Worm (Caenorhabditis elegans) whole organism, early embryonic: Measurements from ENCODE around the gene F55G7.1.

Experiments used
- B0310.2 ChIP-seq: sonication (generic microtip); optimal IDR thresholded peaks from 2 replicates; lab custom pipeline; 2016; ENCODE audit warnings: mild to moderate bottlenecking, missing genetic modification characterization, missing compliant biosample characterization
- F13C5.2 ChIP-seq: sonication (generic microtip); optimal IDR thresholded peaks from 2 replicates; lab custom pipeline; 2017; ENCODE audit warnings: mild to moderate bottlenecking, missing genetic modification characterization, inconsistent platforms, missing compliant biosample characterization
- ama-1 ChIP-seq: fragments of 150-350 bp; optimal IDR thresholded peaks from 2 replicates; lab custom pipeline; 2014
- ceh-13 ChIP-seq: fragments of 200-800 bp; sonication (Bioruptor generic); optimal IDR thresholded peaks from 2 replicates; lab custom pipeline; 2018; ENCODE audit warnings: mild to moderate bottlenecking, missing genetic modification characterization, missing compliant biosample characterization
- ceh-36 ChIP-seq: sonication (generic microtip); optimal IDR thresholded peaks from 2 replicates; lab custom pipeline; 2016; ENCODE audit warnings: missing genetic modification characterization, inconsistent platforms, missing compliant biosample characterization
- ets-7 ChIP-seq: sonication (generic microtip); optimal IDR thresholded peaks from 2 replicates; lab custom pipeline; 2016; ENCODE audit warnings: missing genotype, missing genetic modification characterization, missing compliant biosample characterization
- hmbx-1 ChIP-seq: sonication (generic microtip); optimal IDR thresholded peaks from 2 replicates; lab custom pipeline; 2016; ENCODE audit warnings: mild to moderate bottlenecking, missing genetic modification characterization, missing compliant biosample characterization
- hnd-1 ChIP-seq: sonication (generic microtip); optimal IDR thresholded peaks from 2 replicates; lab custom pipeline; 2016; ENCODE audit warnings: missing genetic modification characterization, missing compliant biosample characterization
- pes-1 ChIP-seq: fragments of 200-800 bp; sonication (Bioruptor generic); IDR thresholded peaks from 2 replicates; pipeline ENCODE4 v1.3.6; 2022; ENCODE audit warnings: missing genetic modification reagents, missing genetic modification characterization, missing compliant biosample characterization
- scrt-1 ChIP-seq: fragments of 200-800 bp; sonication (Bioruptor generic); IDR thresholded peaks from 2 replicates; pipeline ENCODE4 v1.3.6; 2022; ENCODE audit warnings: missing genetic modification characterization, missing compliant biosample characterization
- sea-1 ChIP-seq: fragments of 200-800 bp; sonication (Bioruptor generic); conservative IDR thresholded peaks from 2 replicates; pipeline ENCODE4 v1.3.6; 2022; ENCODE audit warnings: missing genetic modification characterization, missing compliant biosample characterization
- tbx-11 ChIP-seq: fragments of 200-800 bp; sonication (Bioruptor generic); IDR thresholded peaks from 2 replicates; pipeline ENCODE4 v1.3.6; 2022; ENCODE audit warnings: missing genetic modification characterization, missing compliant biosample characterization
- tra-4 ChIP-seq: sonication (generic microtip); optimal IDR thresholded peaks from 2 replicates; lab custom pipeline; 2017; ENCODE audit warnings: missing genetic modification characterization, missing compliant biosample characterization

DNA sequence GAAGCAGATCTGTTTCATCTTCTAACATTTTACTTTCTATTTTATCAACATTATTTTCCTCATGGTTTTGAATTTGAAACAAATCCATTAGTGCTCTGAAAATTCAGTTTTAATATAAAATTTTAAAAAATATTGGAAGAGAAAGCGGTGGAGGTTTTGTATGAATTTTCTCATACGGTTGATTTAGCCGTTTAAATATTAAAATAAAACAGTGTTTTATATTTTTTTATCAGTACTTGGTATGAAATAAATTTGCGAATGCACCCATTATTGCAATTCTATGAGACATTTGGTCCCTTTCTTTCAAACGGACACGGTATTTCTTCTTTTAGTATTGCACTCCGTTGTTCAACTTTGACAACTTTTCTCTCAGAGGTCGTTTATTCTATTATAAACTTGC, 7.3 kb downstream of the F55G7.1 start, which contains the start of gene dot-1.4:
- TF ChIP-seq F13C5.2 (no peak), tra-4 (no peak), hmbx-1 (tag; lab: Kevin White, UChicago) (no peak), sea-1 (GFP tag; lab: Robert Waterston, UW) (no peak), hnd-1 (tag; lab: Kevin White, UChicago) (no peak), ceh-13 (GFP tag; lab: Kevin White, UChicago) (no peak), ama-1 (lab: Kevin White, UChicago) (no peak), ets-7 (no peak), pes-1 (GFP tag; lab: Robert Waterston, UW) (no peak), ceh-36 (tag; lab: Kevin White, UChicago) (no peak), tbx-11 (GFP tag; lab: Robert Waterston, UW) (no peak), B0310.2 (no peak), scrt-1 (GFP tag; lab: Robert Waterston, UW) (no peak)
